Worm (Caenorhabditis elegans): ENCODE results near the gene com-1.

ce11 chrIII:10877542-10877941, 18.6 kb upstream of the com-1 start:
- TF ChIP-seq unc-39 (tag; optimal IDR thresholded peaks at IDR 0.05) (no peak), lin-13 (GFP tag; optimal IDR thresholded peaks at IDR 0.05) (no peak), ztf-1 (GFP tag; conservative IDR thresholded peaks at IDR 0.05) (no peak), zag-1 (tag; optimal IDR thresholded peaks at IDR 0.05) (no peak), ceh-82 (tag; optimal IDR thresholded peaks at IDR 0.05) (no peak), ZK546.5 (tag; optimal IDR thresholded peaks at IDR 0.05) (no peak), lin-39 (tag; optimal IDR thresholded peaks at IDR 0.05) (no peak), ztf-4 (tag; optimal IDR thresholded peaks at IDR 0.05) (no peak), blmp-1 (tag; optimal IDR thresholded peaks at IDR 0.05; ENCODE audit: insufficient read depth) (no peak)
